Fruit fly (Drosophila melanogaster) whole organism, embryonic: ENCODE measurements around the gene CG31637.
A peak's percentile ranks its signal among the peaks of the same experiment; 100 is the strongest.

Experiments
- CG10267 ChIP-seq: fragments of 200-800 bp; sonication (Bioruptor generic); optimal IDR thresholded peaks from 2 replicates; lab custom pipeline; 2018; ENCODE audit warnings: missing biosample characterization, mild to moderate bottlenecking, missing genetic modification characterization, moderate library complexity
- CG10274 ChIP-seq: fragments of 200-800 bp; sonication (Bioruptor generic); optimal IDR thresholded peaks from 3 replicates; lab custom pipeline; 2017; ENCODE audit warnings: missing biosample characterization, mild to moderate bottlenecking, missing genetic modification characterization
- CG10431 ChIP-seq: fragments of 200-800 bp; sonication (Bioruptor generic); optimal IDR thresholded peaks from 3 replicates; lab custom pipeline; 2018; ENCODE audit warnings: missing biosample characterization, mild to moderate bottlenecking, missing genetic modification characterization
- CG10979 ChIP-seq: fragments of 200-800 bp; sonication (Bioruptor generic); optimal IDR thresholded peaks from 2 replicates; lab custom pipeline; 2018; ENCODE audit warnings: missing biosample characterization, mild to moderate bottlenecking, missing genetic modification characterization, moderate library complexity
- CG1233 ChIP-seq: fragments of 200-800 bp; sonication (Bioruptor generic); optimal IDR thresholded peaks from 4 replicates; lab custom pipeline; 2018; ENCODE audit warnings: missing biosample characterization, mild to moderate bottlenecking, missing genetic modification characterization
- CG12391 ChIP-seq: fragments of 200-800 bp; sonication (Bioruptor generic); optimal IDR thresholded peaks from 3 replicates; lab custom pipeline; 2018; ENCODE audit warnings: missing biosample characterization, mild to moderate bottlenecking, missing genetic modification characterization, moderate library complexity
- CG12744 ChIP-seq: fragments of 200-800 bp; sonication (Bioruptor generic); optimal IDR thresholded peaks from 2 replicates; lab custom pipeline; 2016; ENCODE audit warnings: missing biosample characterization, missing genetic modification characterization
- CG12769 ChIP-seq: fragments of 200-800 bp; sonication (Bioruptor generic); optimal IDR thresholded peaks from 2 replicates; lab custom pipeline; 2019; ENCODE audit warnings: missing biosample characterization, mild to moderate bottlenecking, missing genetic modification characterization, moderate library complexity
- CG13287 ChIP-seq: fragments of 200-800 bp; sonication (Bioruptor generic); IDR thresholded peaks from 2 replicates; pipeline ENCODE4 v1.3.6; 2022; ENCODE audit warnings: missing biosample characterization, missing genetic modification characterization; ENCODE audit not compliant: partially characterized antibody
- CG13296 ChIP-seq: fragments of 200-800 bp; sonication (Bioruptor generic); optimal IDR thresholded peaks from 3 replicates; lab custom pipeline; 2018; ENCODE audit warnings: missing biosample characterization, mild to moderate bottlenecking, missing genetic modification characterization
- CG13624 ChIP-seq: fragments of 200-800 bp; sonication (Bioruptor generic); optimal IDR thresholded peaks from 2 replicates; lab custom pipeline; 2016; ENCODE audit warnings: missing biosample characterization, missing genetic modification characterization
- CG15479 ChIP-seq: fragments of 200-800 bp; sonication (Bioruptor generic); optimal IDR thresholded peaks from 3 replicates; lab custom pipeline; 2019; ENCODE audit warnings: missing biosample characterization, mild to moderate bottlenecking, missing genetic modification characterization, moderate library complexity
- CG1602 ChIP-seq: fragments of 200-800 bp; sonication (Bioruptor generic); optimal IDR thresholded peaks from 3 replicates; lab custom pipeline; 2016; ENCODE audit warnings: missing biosample characterization, missing genetic modification characterization
- CG16813 ChIP-seq: fragments of 200-800 bp; sonication (Bioruptor generic); IDR thresholded peaks from 3 replicates; pipeline ENCODE4 v1.3.6; 2022; ENCODE audit warnings: missing biosample characterization, missing genetic modification characterization; ENCODE audit not compliant: partially characterized antibody
- CG18599 ChIP-seq: fragments of 200-800 bp; sonication (Bioruptor generic); optimal IDR thresholded peaks from 3 replicates; lab custom pipeline; 2017; ENCODE audit warnings: missing biosample characterization, missing genetic modification characterization, mild to moderate bottlenecking, moderate library complexity, missing genetic modification reagents
- CG30403 ChIP-seq: fragments of 200-800 bp; sonication (Bioruptor generic); optimal IDR thresholded peaks from 3 replicates; lab custom pipeline; 2016; ENCODE audit warnings: missing biosample characterization, missing genetic modification characterization
- CG31224 ChIP-seq: fragments of 200-800 bp; sonication (Bioruptor generic); IDR thresholded peaks from 2 replicates; pipeline ENCODE4 v1.3.6; 2022; ENCODE audit warnings: missing biosample characterization, missing genetic modification characterization
- CG3163 ChIP-seq: fragments of 200-800 bp; sonication (Bioruptor generic); optimal IDR thresholded peaks from 3 replicates; lab custom pipeline; 2016; ENCODE audit warnings: missing biosample characterization, missing genetic modification characterization
- CG34376 ChIP-seq: fragments of 200-800 bp; sonication (Bioruptor generic); optimal IDR thresholded peaks from 2 replicates; lab custom pipeline; 2018; ENCODE audit warnings: missing biosample characterization, mild to moderate bottlenecking, missing genetic modification characterization
- CG4617 ChIP-seq: fragments of 200-800 bp; sonication (Bioruptor generic); optimal IDR thresholded peaks from 3 replicates; lab custom pipeline; 2016; ENCODE audit warnings: missing biosample characterization, missing genetic modification characterization, borderline replicate concordance
- CG9932 ChIP-seq: fragments of 200-800 bp; sonication (Bioruptor generic); IDR thresholded peaks from 2 replicates; pipeline ENCODE4 v1.3.6; 2022; ENCODE audit warnings: missing biosample characterization, missing genetic modification characterization
- CHES-1-like ChIP-seq: fragments of 200-800 bp; sonication (Bioruptor generic); optimal IDR thresholded peaks from 2 replicates; lab custom pipeline; 2016; ENCODE audit warnings: missing biosample characterization, missing genetic modification characterization
- Chrac-16 ChIP-seq: fragments of 200-800 bp; sonication (Bioruptor generic); optimal IDR thresholded peaks from 3 replicates; lab custom pipeline; 2016; ENCODE audit warnings: missing biosample characterization, missing genetic modification characterization
- D ChIP-seq, 2 experiments: fragments of 200-800 bp in 1 of 2; fragments of >200 bp in 1 of 2; sonication (Bioruptor generic) in 1 of 2; optimal IDR thresholded peaks; 2 replicates in 1 of 2; 3 replicates in 1 of 2; lab custom pipeline; 2017; ENCODE audit warnings: mild to moderate bottlenecking in 1 of 2, missing biosample characterization in 1 of 2, missing genetic modification characterization in 1 of 2, missing genetic modification reagents in 1 of 2
- D19B ChIP-seq: fragments of 200-800 bp; sonication (Bioruptor generic); optimal IDR thresholded peaks from 2 replicates; lab custom pipeline; 2017; ENCODE audit warnings: missing biosample characterization, mild to moderate bottlenecking, missing genetic modification characterization
- ERR ChIP-seq: fragments of 200-800 bp; sonication (Bioruptor generic); optimal IDR thresholded peaks from 2 replicates; lab custom pipeline; 2016; ENCODE audit warnings: missing biosample characterization, missing genetic modification characterization
- Ets97D ChIP-seq: fragments of 200-800 bp; sonication (Bioruptor generic); optimal IDR thresholded peaks from 3 replicates; lab custom pipeline; 2016; ENCODE audit warnings: missing biosample characterization, missing genetic modification characterization
- HLH3B ChIP-seq: fragments of 200-800 bp; sonication (Bioruptor generic); IDR thresholded peaks from 2 replicates; pipeline ENCODE4 v1.3.6; 2022; ENCODE audit warnings: missing biosample characterization, missing genetic modification characterization
- Hey ChIP-seq: fragments of 200-800 bp; sonication (Bioruptor generic); optimal IDR thresholded peaks from 3 replicates; lab custom pipeline; 2018; ENCODE audit warnings: missing biosample characterization, mild to moderate bottlenecking, missing genetic modification characterization
- Hr39 ChIP-seq: fragments of >200 bp; optimal IDR thresholded peaks from 2 replicates; lab custom pipeline; 2017
- Hr78 ChIP-seq, 2 experiments: fragments of 200-800 bp in 1 of 2; fragments of >200 bp in 1 of 2; sonication (Bioruptor generic) in 1 of 2; optimal IDR thresholded peaks; 2 replicates each; lab custom pipeline; 2017 to 2019; ENCODE audit warnings: missing biosample characterization in 2 of 2, missing genetic modification characterization in 2 of 2, mild to moderate bottlenecking in 1 of 2, moderate library complexity in 1 of 2
- cas ChIP-seq: fragments of 200-800 bp; sonication (Bioruptor generic); IDR thresholded peaks from 2 replicates; pipeline ENCODE4 v1.3.6; 2022; ENCODE audit warnings: missing biosample characterization, missing genetic modification characterization
- ci ChIP-seq: fragments of 200-800 bp; sonication (Bioruptor generic); IDR thresholded peaks from 3 replicates; pipeline ENCODE4 v1.3.6; 2022; ENCODE audit warnings: missing biosample characterization, missing genetic modification characterization
- crol ChIP-seq: fragments of 200-800 bp; sonication (Bioruptor generic); IDR thresholded peaks from 2 replicates; pipeline ENCODE4 v1.3.6; 2022; ENCODE audit warnings: missing biosample characterization, missing genetic modification characterization
- crp ChIP-seq, 2 experiments: fragments of 200-800 bp; sonication (Bioruptor generic); optimal IDR thresholded peaks; 2 replicates in 1 of 2; 3 replicates in 1 of 2; lab custom pipeline; 2017; ENCODE audit warnings: missing biosample characterization in 2 of 2, missing genetic modification characterization in 2 of 2, mild to moderate bottlenecking in 1 of 2, moderate library complexity in 1 of 2
- cwo ChIP-seq: fragments of 200-800 bp; sonication (Bioruptor generic); optimal IDR thresholded peaks from 3 replicates; lab custom pipeline; 2017; ENCODE audit warnings: missing biosample characterization, missing genetic modification characterization, mild to moderate bottlenecking, moderate library complexity, missing genetic modification reagents
- dm ChIP-seq: fragments of 200-800 bp; sonication (Bioruptor generic); optimal IDR thresholded peaks from 3 replicates; lab custom pipeline; 2016; ENCODE audit warnings: missing biosample characterization, missing genetic modification characterization
- exex ChIP-seq: fragments of 200-800 bp; sonication (Bioruptor generic); optimal IDR thresholded peaks from 4 replicates; lab custom pipeline; 2018; ENCODE audit warnings: missing biosample characterization, mild to moderate bottlenecking, missing genetic modification characterization, moderate library complexity
- ftz-f1 ChIP-seq: fragments of 200-800 bp; sonication (Bioruptor generic); optimal IDR thresholded peaks from 2 replicates; lab custom pipeline; 2016; ENCODE audit warnings: missing biosample characterization, missing genetic modification characterization
- gem ChIP-seq: fragments of 200-800 bp; sonication (Bioruptor generic); optimal IDR thresholded peaks from 2 replicates; lab custom pipeline; 2019; ENCODE audit warnings: missing biosample characterization, mild to moderate bottlenecking, missing genetic modification characterization, moderate library complexity
- grau ChIP-seq: fragments of 200-800 bp; optimal IDR thresholded peaks from 3 replicates; lab custom pipeline; 2019; ENCODE audit warnings: missing biosample characterization, mild to moderate bottlenecking, missing genetic modification characterization, moderate library complexity
- insv ChIP-seq, 2 experiments: fragments of 200-800 bp; sonication (Bioruptor generic); optimal IDR thresholded peaks; 3 replicates each; lab custom pipeline; 2016 to 2018; ENCODE audit warnings: missing biosample characterization in 2 of 2, missing genetic modification characterization in 2 of 2
- luna ChIP-seq: fragments of 200-800 bp; sonication (Bioruptor generic); optimal IDR thresholded peaks from 2 replicates; lab custom pipeline; 2016; ENCODE audit warnings: missing biosample characterization, missing genetic modification characterization
- mirr ChIP-seq: fragments of 200-800 bp; sonication (Bioruptor generic); optimal IDR thresholded peaks from 3 replicates; lab custom pipeline; 2018; ENCODE audit warnings: missing biosample characterization, mild to moderate bottlenecking, missing genetic modification characterization
- onecut ChIP-seq: fragments of 200-800 bp; sonication (Bioruptor generic); IDR thresholded peaks from 2 replicates; pipeline ENCODE4 v1.3.6; 2022; ENCODE audit warnings: missing biosample characterization, missing genetic modification characterization
- shn ChIP-seq: fragments of 200-800 bp; sonication (Bioruptor generic); optimal IDR thresholded peaks from 3 replicates; lab custom pipeline; 2016; ENCODE audit warnings: missing biosample characterization, missing genetic modification characterization
- sug ChIP-seq: fragments of 200-800 bp; optimal IDR thresholded peaks from 2 replicates; lab custom pipeline; 2019; ENCODE audit warnings: missing biosample characterization, mild to moderate bottlenecking, missing genetic modification characterization, moderate library complexity

CG31637 gene

dm6 chr2L:6562358-6562687, 63.9 kb downstream of the CG31637 start (continued):
- TF ChIP-seq CG12769 (tag; lab: Kevin White, UChicago) (no peak), D19B (GFP tag; lab: Kevin White, UChicago) (no peak), crp (GFP tag; optimal IDR thresholded peaks at IDR 0.05; lab: Kevin White, UChicago) (peak in 1 of 2 experiments; percentile 39), CHES-1-like (no peak), CG16813 (GFP tag; lab: Robert Waterston, UW) (peak; percentile 12; the same call in 1 of the 3 replicates)

DNA sequence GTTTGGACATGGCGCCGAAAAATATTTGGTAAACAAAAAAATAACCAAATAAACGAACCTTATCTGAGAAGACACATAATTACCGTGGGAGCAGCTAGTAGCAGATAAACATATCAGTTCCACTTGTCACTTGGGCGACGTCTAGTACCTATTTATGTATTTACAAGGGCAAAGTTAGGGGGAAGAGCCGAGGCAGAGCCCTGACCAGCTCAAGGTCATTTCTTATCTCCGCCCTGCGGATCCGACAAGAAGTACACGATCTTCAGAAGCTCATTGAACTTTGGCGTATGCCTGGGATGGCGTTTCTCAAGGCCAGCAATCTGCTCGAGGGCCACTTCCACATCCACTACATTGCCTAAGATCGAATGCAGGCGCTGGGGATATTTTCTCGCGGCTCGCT, 66.5 kb downstream of the CG31637 start:
- TF ChIP-seq CG1233 (GFP tag; lab: Kevin White, UChicago), result no peak
- no peak for TF ChIP-seq CG13624 (GFP tag; lab: Kevin White, UChicago)
- TF ChIP-seq grau, result no peak
- peak in 1 of 2 experiments; percentile 58 for TF ChIP-seq Hr78 (GFP tag; optimal IDR thresholded peaks at IDR 0.05; lab: Kevin White, UChicago)
- TF ChIP-seq Ets97D (GFP tag; lab: Kevin White, UChicago), result no peak
- TF ChIP-seq CG18599 (GFP tag; lab: Kevin White, UChicago), result no peak
- 0 out of 2 replicates have a peak, but pooled peaks have one; percentile 11 for TF ChIP-seq crol (GFP tag; lab: Robert Waterston, UW)
- TF ChIP-seq cwo (GFP tag; lab: Kevin White, UChicago), result no peak
- TF ChIP-seq CG10274, result no peak
- no peak for TF ChIP-seq CG10979 (tag; lab: Kevin White, UChicago)
- TF ChIP-seq mirr (GFP tag; lab: Kevin White, UChicago), result peak; percentile 59
- no peak for TF ChIP-seq CG16813 (GFP tag; lab: Robert Waterston, UW)
- TF ChIP-seq CG30403 (GFP tag; lab: Kevin White, UChicago), result no peak
- no peak for TF ChIP-seq CG15479
- TF ChIP-seq luna (GFP tag; lab: Kevin White, UChicago), result no peak
- peak; percentile 86 for TF ChIP-seq ftz-f1 (GFP tag; lab: Kevin White, UChicago)
- no peak for TF ChIP-seq CG9932 (GFP tag; lab: Robert Waterston, UW)
- TF ChIP-seq Chrac-16 (GFP tag; lab: Kevin White, UChicago), result no peak
- TF ChIP-seq CG34376 (GFP tag; lab: Kevin White, UChicago), result peak; percentile 58
- TF ChIP-seq CG12769 (tag; lab: Kevin White, UChicago), result peak; percentile 13
- TF ChIP-seq exex (tag; lab: Kevin White, UChicago), result peak; percentile 18
- TF ChIP-seq sug (tag; lab: Kevin White, UChicago), result peak; percentile 60
- no peak for TF ChIP-seq shn (GFP tag; lab: Kevin White, UChicago)
- no peak for TF ChIP-seq CG12744 (GFP tag; lab: Kevin White, UChicago)
- TF ChIP-seq Hey (tag; lab: Kevin White, UChicago), result peak; percentile 55
- no peak for TF ChIP-seq HLH3B
- 0 out of 3 replicates have a peak, but pooled peaks have one; percentile 51 for TF ChIP-seq ci (GFP tag; lab: Robert Waterston, UW)
- no peak for TF ChIP-seq ERR (GFP tag; lab: Kevin White, UChicago)
- no peak for TF ChIP-seq CG13296 (GFP tag; lab: Kevin White, UChicago)
- no peak for TF ChIP-seq Hr39 (lab: Kevin White, UChicago)

DNA sequence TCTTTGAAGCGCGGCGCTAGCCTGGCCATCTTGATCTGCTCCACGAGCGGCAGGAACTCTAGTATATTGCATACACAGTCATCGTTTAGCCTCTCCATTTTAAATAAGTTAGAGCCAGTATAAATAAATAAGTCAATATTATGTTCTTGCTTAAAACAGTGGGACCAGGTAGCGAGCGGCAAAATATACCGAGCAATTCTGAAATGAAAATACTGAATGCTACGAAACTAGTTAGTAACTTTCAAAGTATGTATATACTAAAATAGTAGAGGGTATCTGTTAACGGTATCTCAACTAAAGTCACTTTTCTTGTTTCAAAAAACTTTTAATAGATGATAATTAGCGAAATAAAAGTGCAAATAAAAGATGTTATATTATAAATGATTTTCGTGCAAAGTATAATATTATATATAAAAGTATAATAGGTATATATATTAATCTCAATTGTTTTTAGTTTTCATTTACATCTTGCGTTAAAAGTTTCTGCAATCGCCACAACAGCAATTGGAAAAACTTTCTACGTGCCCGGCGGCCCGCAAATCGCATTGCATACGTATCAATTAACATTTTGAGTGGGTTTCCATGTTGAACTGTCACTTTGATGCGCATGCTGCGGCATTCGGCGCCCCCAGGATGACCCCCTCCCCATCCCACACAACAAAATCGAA, 67.7 kb downstream of the CG31637 start, which contains the start of gene CG13766:
CG13766 (minus strand) TSS at position 162 of the 668 bp plus-strand sequence.
- TF ChIP-seq CG12391, result peak; percentile 15
- no peak for TF ChIP-seq gem
- peak; percentile 29 for TF ChIP-seq CG4617 (GFP tag; lab: Kevin White, UChicago)
- no peak for TF ChIP-seq dm (GFP tag; lab: Kevin White, UChicago)
- TF ChIP-seq onecut (GFP tag; lab: Robert Waterston, UW), result no peak
- no peak for TF ChIP-seq cas (GFP tag; lab: Robert Waterston, UW)
- no peak for TF ChIP-seq CG3163 (GFP tag; lab: Kevin White, UChicago)
- no peak for TF ChIP-seq CG10431 (GFP tag; lab: Kevin White, UChicago)
- no peak for TF ChIP-seq CG1602
- no peak for TF ChIP-seq CG31224 (GFP tag; lab: Robert Waterston, UW)
- TF ChIP-seq CG10267, result peak; percentile 28
- TF ChIP-seq insv (GFP tag; optimal IDR thresholded peaks at IDR 0.05; lab: Kevin White, UChicago), result no peak
- no peak for TF ChIP-seq D (optimal IDR thresholded peaks at IDR 0.05; lab: Kevin White, UChicago)
- TF ChIP-seq D (GFP tag; optimal IDR thresholded peaks at IDR 0.05; lab: Kevin White, UChicago), result no peak
- peak; percentile 94 for TF ChIP-seq CG13287
